Worm (Caenorhabditis elegans) whole organism, young adult: ENCODE measurements around the gene F58A6.1.

ENCODE experiments used
- D2030.7 ChIP-seq: fragments of 200-800 bp; sonication (Bioruptor generic); IDR thresholded peaks from 2 replicates; pipeline ENCODE4 v1.3.6; 2022; ENCODE audit warnings: missing genetic modification reagents, missing genetic modification characterization, missing compliant biosample characterization
- hrde-1 ChIP-seq: sonication (generic microtip); optimal IDR thresholded peaks from 2 replicates; lab custom pipeline; 2016; ENCODE audit warnings: missing genetic modification characterization, mild to moderate bottlenecking, missing compliant biosample characterization, moderate library complexity, missing genotype, missing genetic modification reagents, borderline replicate concordance
- nhr-90 ChIP-seq: sonication (generic microtip); optimal IDR thresholded peaks from 2 replicates; lab custom pipeline; 2016; ENCODE audit warnings: missing genotype, mild to moderate bottlenecking, missing genetic modification characterization, missing compliant biosample characterization
- unc-62 ChIP-seq: fragments of 150-350 bp; optimal IDR thresholded peaks from 2 replicates; lab custom pipeline; 2014; ENCODE audit warnings: missing biosample characterization, missing genetic modification reagents, missing genetic modification characterization

ce11 chrII:5180272-5180671 lies 37.6 kb downstream of the F58A6.1 start:
- no peak for TF ChIP-seq D2030.7
- TF ChIP-seq nhr-90 (tag; lab: Kevin White, UChicago) = no peak
- TF ChIP-seq hrde-1 (tag; lab: Kevin White, UChicago) = no peak
- TF ChIP-seq unc-62 = no peak
